Worm (Caenorhabditis elegans) whole organism, midembryonic: Measurements from ENCODE around the gene T08G3.13.

Source experiments
- T22C8.4 ChIP-seq: fragments of 200-800 bp; sonication (Bioruptor generic); IDR thresholded peaks from 2 replicates; pipeline ENCODE4 v1.3.6; 2022; ENCODE audit warnings: missing genetic modification characterization, missing compliant biosample characterization
- cog-1 ChIP-seq: sonication (generic microtip); optimal IDR thresholded peaks from 2 replicates; lab custom pipeline; 2016; ENCODE audit warnings: missing genetic modification characterization, missing compliant biosample characterization
- flt-1 ChIP-seq: fragments of 200-800 bp; sonication (Bioruptor generic); IDR thresholded peaks from 2 replicates; pipeline ENCODE4 v1.3.6; 2022; ENCODE audit warnings: missing genetic modification characterization, missing compliant biosample characterization
- klf-2 ChIP-seq: fragments of 200-800 bp; sonication (Bioruptor generic); conservative IDR thresholded peaks from 2 replicates; pipeline ENCODE4 v1.3.6; 2022; ENCODE audit warnings: missing genetic modification reagents, missing genetic modification characterization, missing compliant biosample characterization
- med-1 ChIP-seq: sonication (generic microtip); optimal IDR thresholded peaks from 2 replicates; lab custom pipeline; 2017; ENCODE audit warnings: missing genetic modification characterization, mild to moderate bottlenecking, missing compliant biosample characterization, antibody characterized with exemption, missing genetic modification reagents; ENCODE audit not compliant: insufficient read depth
- ref-1 ChIP-seq: fragments of 200-800 bp; sonication (Bioruptor generic); conservative IDR thresholded peaks from 2 replicates; pipeline ENCODE4 v1.3.6; 2022; ENCODE audit warnings: missing genetic modification reagents, missing genetic modification characterization, missing compliant biosample characterization
- tab-1 ChIP-seq: fragments of 200-800 bp; sonication (Bioruptor generic); IDR thresholded peaks from 2 replicates; pipeline ENCODE4 v1.3.6; 2022; ENCODE audit warnings: missing genetic modification characterization, missing compliant biosample characterization
- ztf-23 ChIP-seq: fragments of 200-800 bp; sonication (Bioruptor generic); IDR thresholded peaks from 2 replicates; pipeline ENCODE4 v1.3.6; 2022; ENCODE audit warnings: missing genetic modification reagents, missing genetic modification characterization, missing compliant biosample characterization
- ztf-29 ChIP-seq: fragments of 200-800 bp; sonication (Bioruptor generic); IDR thresholded peaks from 2 replicates; pipeline ENCODE4 v1.3.6; 2022; ENCODE audit warnings: missing genetic modification reagents, missing genetic modification characterization, missing compliant biosample characterization

ce11 chrV:16447735-16448134 lies at the start of gene T08G3.13:
- TF ChIP-seq flt-1 (GFP tag; lab: Robert Waterston, UW) = no peak
- no peak for TF ChIP-seq ztf-23 (GFP tag; lab: Robert Waterston, UW)
- TF ChIP-seq ref-1 (GFP tag; lab: Robert Waterston, UW) = no peak
- TF ChIP-seq ztf-29 (GFP tag; lab: Robert Waterston, UW) = no peak
- TF ChIP-seq med-1 (GFP tag; lab: Kevin White, UChicago) = no peak
- no peak for TF ChIP-seq T22C8.4 (GFP tag; lab: Robert Waterston, UW)
- no peak for TF ChIP-seq klf-2
- no peak for TF ChIP-seq tab-1
- TF ChIP-seq cog-1 (tag; lab: Kevin White, UChicago) = no peak
